Fruit fly (Drosophila melanogaster) whole organism, embryonic: ENCODE results near the gene CG7029.

Source experiments
- Awh ChIP-seq: fragments of 200-800 bp; sonication (Bioruptor generic); IDR thresholded peaks from 2 replicates; pipeline ENCODE4, ENCODE4 v1.3.6; 2022; ENCODE audit warnings: missing biosample characterization, missing genetic modification characterization
- BtbVII ChIP-seq: fragments of 200-800 bp; sonication (Bioruptor generic); optimal IDR thresholded peaks from 3 replicates; lab custom pipeline; 2017; ENCODE audit warnings: missing biosample characterization, mild to moderate bottlenecking, missing genetic modification characterization
- CG10462 ChIP-seq: fragments of 200-800 bp; sonication (Bioruptor generic); optimal IDR thresholded peaks from 2 replicates; lab custom pipeline; 2016; ENCODE audit warnings: missing biosample characterization, missing genetic modification characterization
- CG11093 ChIP-seq: fragments of 200-800 bp; sonication (Bioruptor generic); IDR thresholded peaks from 3 replicates; pipeline ENCODE4 v1.3.6; 2022; ENCODE audit warnings: missing biosample characterization, missing genetic modification characterization
- CG11247 ChIP-seq: fragments of 200-800 bp; sonication (Bioruptor generic); IDR thresholded peaks from 2 replicates; pipeline ENCODE4 v1.3.6; 2022; ENCODE audit warnings: missing biosample characterization, missing genetic modification characterization
- CG11504 ChIP-seq: fragments of 200-800 bp; sonication (Bioruptor generic); optimal IDR thresholded peaks from 3 replicates; lab custom pipeline; 2019; ENCODE audit warnings: missing biosample characterization, mild to moderate bottlenecking, missing genetic modification characterization, moderate library complexity
- CG12219 ChIP-seq: fragments of 200-800 bp; sonication (Bioruptor generic); optimal IDR thresholded peaks from 3 replicates; lab custom pipeline; 2018; ENCODE audit warnings: missing biosample characterization, mild to moderate bottlenecking, missing genetic modification characterization
- CG12391 ChIP-seq: fragments of 200-800 bp; sonication (Bioruptor generic); optimal IDR thresholded peaks from 3 replicates; lab custom pipeline; 2018; ENCODE audit warnings: missing biosample characterization, mild to moderate bottlenecking, missing genetic modification characterization, moderate library complexity
- CG12744 ChIP-seq: fragments of 200-800 bp; sonication (Bioruptor generic); optimal IDR thresholded peaks from 2 replicates; lab custom pipeline; 2016; ENCODE audit warnings: missing biosample characterization, missing genetic modification characterization
- CG12769 ChIP-seq: fragments of 200-800 bp; sonication (Bioruptor generic); optimal IDR thresholded peaks from 2 replicates; lab custom pipeline; 2019; ENCODE audit warnings: missing biosample characterization, mild to moderate bottlenecking, missing genetic modification characterization, moderate library complexity
- CG13775 ChIP-seq: fragments of 200-800 bp; sonication (Bioruptor generic); optimal IDR thresholded peaks from 3 replicates; lab custom pipeline; 2017; ENCODE audit warnings: missing biosample characterization, mild to moderate bottlenecking, missing genetic modification characterization
- CG14667 ChIP-seq: fragments of 200-800 bp; sonication (Bioruptor generic); IDR thresholded peaks from 2 replicates; pipeline ENCODE4 v1.3.6; 2022; ENCODE audit warnings: missing biosample characterization, missing genetic modification characterization
- CG15514 ChIP-seq: fragments of 200-800 bp; sonication (Bioruptor generic); optimal IDR thresholded peaks from 3 replicates; lab custom pipeline; 2017; ENCODE audit warnings: missing biosample characterization, missing genetic modification characterization, mild to moderate bottlenecking, moderate library complexity, missing genetic modification reagents
- CG16779 ChIP-seq: fragments of 200-800 bp; sonication (Bioruptor generic); IDR thresholded peaks from 2 replicates; pipeline ENCODE4 v1.3.6; 2022; ENCODE audit warnings: missing biosample characterization, missing genetic modification characterization
- CG2129 ChIP-seq: fragments of 200-800 bp; sonication (Bioruptor generic); IDR thresholded peaks from 2 replicates; pipeline ENCODE4 v1.3.6; 2022; ENCODE audit warnings: missing biosample characterization, missing genetic modification characterization; ENCODE audit not compliant: partially characterized antibody
- CG2889 ChIP-seq: fragments of 200-800 bp; sonication (Bioruptor generic); IDR thresholded peaks from 3 replicates; pipeline ENCODE4 v1.3.6; 2022; ENCODE audit warnings: missing biosample characterization, missing genetic modification characterization
- CG3838 ChIP-seq: fragments of 200-800 bp; sonication (Bioruptor generic); optimal IDR thresholded peaks from 3 replicates; lab custom pipeline; 2016; ENCODE audit warnings: missing biosample characterization, missing genetic modification characterization
- CG6813 ChIP-seq: fragments of 200-800 bp; sonication (Bioruptor generic); optimal IDR thresholded peaks from 2 replicates; lab custom pipeline; 2017; ENCODE audit warnings: missing biosample characterization, missing genetic modification characterization, mild to moderate bottlenecking, moderate library complexity, missing genetic modification reagents
- CG8290 ChIP-seq, 3 experiments: fragments of 200-800 bp; sonication (Bioruptor generic); optimal IDR thresholded peaks; 2 replicates each; lab custom pipeline; 2016 to 2019; ENCODE audit warnings: missing biosample characterization in 3 of 3, missing genetic modification characterization in 3 of 3, mild to moderate bottlenecking in 2 of 3, moderate library complexity in 1 of 3
- CG8944 ChIP-seq: fragments of 200-800 bp; sonication (Bioruptor generic); optimal IDR thresholded peaks from 3 replicates; lab custom pipeline; 2016; ENCODE audit warnings: missing biosample characterization, missing genetic modification characterization
- Dip3 ChIP-seq: fragments of 200-800 bp; sonication (Bioruptor generic); optimal IDR thresholded peaks from 3 replicates; lab custom pipeline; 2016; ENCODE audit warnings: missing biosample characterization, missing genetic modification characterization
- E2f2 ChIP-seq: fragments of 200-800 bp; sonication (Bioruptor generic); IDR thresholded peaks from 2 replicates; pipeline ENCODE4 v1.3.6; 2022; ENCODE audit warnings: missing biosample characterization, missing genetic modification characterization
- Eip74EF ChIP-seq, 2 experiments: fragments of 200-800 bp in 1 of 2; fragments of >200 bp in 1 of 2; sonication (Bioruptor generic) in 1 of 2; optimal IDR thresholded peaks; 2 replicates each; lab custom pipeline; 2017 to 2019; ENCODE audit warnings: missing biosample characterization in 2 of 2, missing genetic modification characterization in 2 of 2, mild to moderate bottlenecking in 1 of 2, moderate library complexity in 1 of 2
- Gug ChIP-seq: fragments of 200-800 bp; sonication (Bioruptor generic); IDR thresholded peaks from 4 replicates; pipeline ENCODE4 v1.3.6; 2022; ENCODE audit warnings: missing biosample characterization, missing genetic modification characterization
- HLH54F ChIP-seq: fragments of 200-800 bp; sonication (Bioruptor generic); optimal IDR thresholded peaks from 3 replicates; lab custom pipeline; 2016; ENCODE audit warnings: missing biosample characterization, missing genetic modification characterization
- Hmx ChIP-seq: fragments of 200-800 bp; sonication (Bioruptor generic); optimal IDR thresholded peaks from 2 replicates; lab custom pipeline; 2016; ENCODE audit warnings: missing biosample characterization, missing genetic modification characterization
- NFAT ChIP-seq: fragments of 200-800 bp; sonication (Bioruptor generic); IDR thresholded peaks from 2 replicates; pipeline ENCODE4 v1.3.6; 2022; ENCODE audit warnings: missing biosample characterization, missing genetic modification characterization
- Usf ChIP-seq: fragments of 200-800 bp; sonication (Bioruptor generic); optimal IDR thresholded peaks from 2 replicates; lab custom pipeline; 2017; ENCODE audit warnings: missing genotype, missing biosample characterization, missing genetic modification characterization
- ara ChIP-seq: fragments of 200-800 bp; sonication (Bioruptor generic); IDR thresholded peaks from 2 replicates; pipeline ENCODE4 v1.3.6; 2022; ENCODE audit warnings: missing biosample characterization, missing genetic modification characterization
- az2 ChIP-seq: fragments of 200-800 bp; sonication (Bioruptor generic); optimal IDR thresholded peaks from 3 replicates; lab custom pipeline; 2016; ENCODE audit warnings: missing biosample characterization, missing genetic modification characterization
- bigmax ChIP-seq: fragments of 200-800 bp; sonication (Bioruptor generic); optimal IDR thresholded peaks from 2 replicates; lab custom pipeline; 2018; ENCODE audit warnings: missing biosample characterization, mild to moderate bottlenecking, missing genetic modification characterization
- bsh ChIP-seq, 2 experiments: fragments of 200-800 bp; sonication (Bioruptor generic); optimal IDR thresholded peaks; 2 replicates each; lab custom pipeline; 2017 to 2018; ENCODE audit warnings: mild to moderate bottlenecking in 2 of 2, missing biosample characterization in 2 of 2, missing genetic modification characterization in 2 of 2, moderate library complexity in 1 of 2
- btn ChIP-seq: fragments of 200-800 bp; sonication (Bioruptor generic); optimal IDR thresholded peaks from 2 replicates; lab custom pipeline; 2016; ENCODE audit warnings: missing biosample characterization, missing genetic modification characterization
- crc ChIP-seq: fragments of 200-800 bp; sonication (Bioruptor generic); optimal IDR thresholded peaks from 2 replicates; lab custom pipeline; 2016; ENCODE audit warnings: missing biosample characterization, missing genetic modification characterization
- dan ChIP-seq: fragments of 200-800 bp; sonication (Bioruptor generic); IDR thresholded peaks from 2 replicates; pipeline ENCODE4 v1.3.6; 2022; ENCODE audit warnings: missing biosample characterization, missing genetic modification characterization
- emc ChIP-seq: fragments of 200-800 bp; sonication (Bioruptor generic); optimal IDR thresholded peaks from 2 replicates; lab custom pipeline; 2016; ENCODE audit warnings: missing biosample characterization, missing genetic modification characterization
- en ChIP-seq: fragments of 200-800 bp; sonication (Bioruptor generic); optimal IDR thresholded peaks from 2 replicates; lab custom pipeline; 2016; ENCODE audit warnings: missing biosample characterization, missing genetic modification characterization
- fu2 ChIP-seq: fragments of 200-800 bp; sonication (Bioruptor generic); optimal IDR thresholded peaks from 2 replicates; lab custom pipeline; 2016; ENCODE audit warnings: missing biosample characterization, missing genetic modification characterization
- gce ChIP-seq: fragments of 200-800 bp; sonication (Bioruptor generic); IDR thresholded peaks from 3 replicates; pipeline ENCODE4 v1.3.6; 2022; ENCODE audit warnings: missing biosample characterization, missing genetic modification characterization
- gsb-n ChIP-seq: fragments of 200-800 bp; sonication (Bioruptor generic); optimal IDR thresholded peaks from 3 replicates; lab custom pipeline; 2018; ENCODE audit warnings: missing biosample characterization, mild to moderate bottlenecking, missing genetic modification characterization
- ind ChIP-seq: fragments of 200-800 bp; sonication (Bioruptor generic); optimal IDR thresholded peaks from 3 replicates; lab custom pipeline; 2016; ENCODE audit warnings: missing biosample characterization, missing genetic modification characterization
- oc ChIP-seq: fragments of 200-800 bp; sonication (Bioruptor generic); optimal IDR thresholded peaks from 2 replicates; lab custom pipeline; 2018; ENCODE audit warnings: missing biosample characterization, mild to moderate bottlenecking, missing genetic modification characterization, moderate library complexity
- org-1 ChIP-seq: fragments of 200-800 bp; sonication (Bioruptor generic); optimal IDR thresholded peaks from 2 replicates; lab custom pipeline; 2017; ENCODE audit warnings: missing biosample characterization, missing genetic modification characterization
- sd ChIP-seq: fragments of 200-800 bp; sonication (Bioruptor generic); optimal IDR thresholded peaks from 3 replicates; lab custom pipeline; 2018; ENCODE audit warnings: missing biosample characterization, mild to moderate bottlenecking, missing genetic modification characterization, moderate library complexity
- tap ChIP-seq: fragments of 200-800 bp; optimal IDR thresholded peaks from 3 replicates; lab custom pipeline; 2019; ENCODE audit warnings: missing biosample characterization, mild to moderate bottlenecking, missing genetic modification characterization, moderate library complexity
- tna ChIP-seq: fragments of 200-800 bp; sonication (Bioruptor generic); IDR thresholded peaks from 2 replicates; pipeline ENCODE4 v1.3.6; 2022; ENCODE audit warnings: missing biosample characterization, missing genetic modification characterization; ENCODE audit not compliant: partially characterized antibody
- trem ChIP-seq: fragments of 200-800 bp; optimal IDR thresholded peaks from 3 replicates; lab custom pipeline; 2019; ENCODE audit warnings: missing biosample characterization, mild to moderate bottlenecking, missing genetic modification characterization, moderate library complexity
- twi ChIP-seq: fragments of 200-800 bp; optimal IDR thresholded peaks from 2 replicates; lab custom pipeline; 2019; ENCODE audit warnings: missing biosample characterization, mild to moderate bottlenecking, missing genetic modification characterization, moderate library complexity

The CG7029 gene

DNA sequence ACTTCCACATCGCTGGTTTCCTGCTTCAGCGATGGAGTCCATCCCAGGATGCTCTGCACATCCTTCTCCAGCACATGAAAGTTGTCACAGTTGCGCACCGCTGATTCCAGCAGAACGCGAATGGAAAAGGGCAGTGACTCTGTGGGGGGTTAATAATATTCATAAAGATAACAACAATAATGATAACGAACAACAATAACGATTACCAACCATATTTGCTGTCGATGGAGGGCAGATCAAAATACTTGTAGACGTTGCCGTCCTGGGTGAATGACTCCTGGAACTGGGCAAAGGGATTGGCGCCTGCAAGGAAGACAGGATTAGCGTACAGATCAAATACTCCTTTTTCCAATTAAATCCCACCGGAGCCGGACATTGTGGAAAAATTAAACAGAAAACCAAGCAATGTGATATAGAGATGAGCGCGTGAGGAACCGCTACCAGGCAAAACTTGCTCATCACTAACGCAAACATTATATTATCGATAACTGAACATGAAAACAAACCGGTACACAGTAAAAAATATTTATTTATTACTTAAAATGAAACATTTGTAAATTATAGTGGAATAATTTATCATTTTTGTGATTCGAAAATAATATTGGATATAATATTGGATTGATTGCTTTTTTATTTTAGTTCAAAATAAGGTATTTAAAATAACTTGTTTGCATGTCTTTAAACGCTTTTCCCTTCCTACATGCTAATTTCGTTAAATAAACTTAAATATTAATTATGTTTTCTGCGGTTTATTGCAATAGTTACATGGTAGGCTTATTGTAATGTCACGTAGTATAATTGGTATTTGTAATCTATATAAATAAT is 26.3 kb upstream of the CG7029 start, which contains the start of gene Irp-1A (continued):
- peak; percentile 45 for TF ChIP-seq CG12219 (GFP tag; lab: Kevin White, UChicago)
- TF ChIP-seq CG14667, result peak; percentile 55; the same call in 1 of the 2 replicates
- peak; percentile 51 for TF ChIP-seq sd
- TF ChIP-seq twi (tag; lab: Kevin White, UChicago), result peak; percentile 44
- peak; percentile 77 for TF ChIP-seq tap
- TF ChIP-seq Awh (GFP tag; lab: Robert Waterston, UW), result peak; percentile 71
- peak; percentile 78 for TF ChIP-seq CG15514 (GFP tag; lab: Kevin White, UChicago)
- TF ChIP-seq Usf (GFP tag; lab: Kevin White, UChicago), result peak; percentile 13
- TF ChIP-seq CG11504, result peak; percentile 85
- peak; percentile 79 for TF ChIP-seq gsb-n (tag; lab: Kevin White, UChicago)
- TF ChIP-seq ara, result no peak; the same call in 1 of the 2 replicates
- TF ChIP-seq CG2129 (GFP tag; lab: Robert Waterston, UW), result peak; percentile 71
- peak; percentile 60 for TF ChIP-seq az2 (GFP tag; lab: Kevin White, UChicago)
- no peak for TF ChIP-seq CG11093 (GFP tag; lab: Robert Waterston, UW)
- peak; percentile 65; the same call in 1 of the 3 replicates for TF ChIP-seq gce (GFP tag; lab: Robert Waterston, UW)
- peak; percentile 80 for TF ChIP-seq trem (tag; lab: Kevin White, UChicago)
- peak; percentile 30 for TF ChIP-seq BtbVII (GFP tag; lab: Kevin White, UChicago)
- TF ChIP-seq tna (GFP tag; lab: Robert Waterston, UW), result peak; percentile 62
- no peak for TF ChIP-seq crc (GFP tag; lab: Kevin White, UChicago)
- TF ChIP-seq fu2 (GFP tag; lab: Kevin White, UChicago), result no peak
- no peak for TF ChIP-seq CG8944 (GFP tag; lab: Kevin White, UChicago)
- TF ChIP-seq E2f2 (GFP tag; lab: Robert Waterston, UW), result peak; percentile 60
- peak; percentile 69 for TF ChIP-seq CG13775 (GFP tag; lab: Kevin White, UChicago)
- TF ChIP-seq bigmax (GFP tag; lab: Kevin White, UChicago), result no peak
- TF ChIP-seq emc (GFP tag; lab: Kevin White, UChicago), result no peak
- peak; percentile 31 for TF ChIP-seq CG10462 (GFP tag; lab: Kevin White, UChicago)
- peak; percentile 61 for TF ChIP-seq CG8290 (GFP tag; optimal IDR thresholded peaks at IDR 0.05; lab: Kevin White, UChicago)
- peak in 1 of 2 experiments; percentile 83 for TF ChIP-seq CG8290 (tag; optimal IDR thresholded peaks at IDR 0.05; lab: Kevin White, UChicago)
- TF ChIP-seq HLH54F (GFP tag; lab: Kevin White, UChicago), result peak; percentile 22
- peak; percentile 41; the same call in 1 of the 4 replicates for TF ChIP-seq Gug (GFP tag; lab: Robert Waterston, UW)
- TF ChIP-seq btn (GFP tag; lab: Kevin White, UChicago), result no peak
- TF ChIP-seq CG11247 (GFP tag; lab: Robert Waterston, UW), result peak; percentile 73
- peak in 1 of 2 experiments; percentile 73 for TF ChIP-seq Eip74EF (GFP tag; optimal IDR thresholded peaks at IDR 0.05; lab: Kevin White, UChicago)
- no peak for TF ChIP-seq CG3838 (GFP tag; lab: Kevin White, UChicago)
- TF ChIP-seq CG12769, result no peak
- TF ChIP-seq CG2889 (GFP tag; lab: Robert Waterston, UW), result no peak
- TF ChIP-seq Dip3 (GFP tag; lab: Kevin White, UChicago), result no peak
- peak; percentile 58 for TF ChIP-seq ind
- peak; percentile 64; the same call in 1 of the 2 replicates for TF ChIP-seq NFAT (GFP tag; lab: Robert Waterston, UW)
- TF ChIP-seq oc (tag; lab: Kevin White, UChicago), result peak; percentile 78
- no peak for TF ChIP-seq dan (GFP tag; lab: Robert Waterston, UW)
- peak in 1 of 2 experiments; percentile 83 for TF ChIP-seq bsh (GFP tag; optimal IDR thresholded peaks at IDR 0.05; lab: Kevin White, UChicago)
- TF ChIP-seq CG12391 (tag; lab: Kevin White, UChicago), result peak; percentile 91
- peak; percentile 7 for TF ChIP-seq Hmx (GFP tag; lab: Kevin White, UChicago)
- TF ChIP-seq CG16779 (GFP tag; lab: Robert Waterston, UW), result no peak
- TF ChIP-seq en (GFP tag; lab: Kevin White, UChicago), result no peak
- TF ChIP-seq CG12744 (GFP tag; lab: Kevin White, UChicago), result no peak
- TF ChIP-seq CG6813, result peak; percentile 52
- no peak for TF ChIP-seq org-1 (GFP tag; lab: Kevin White, UChicago)
